Fruit fly (Drosophila melanogaster): ENCODE data around the gene CG12984.

CG12984 gene

dm6 chr3L:21014516-21014945 is 23.1 kb downstream of the CG12984 start (continued):
- TF ChIP-seq wek (GFP tag; optimal IDR thresholded peaks at IDR 0.05) = no peak
- peak; percentile 97 for TF ChIP-seq sd (tag; optimal IDR thresholded peaks at IDR 0.05)
- peak; percentile 24 for TF ChIP-seq shn (GFP tag; optimal IDR thresholded peaks at IDR 0.05)
- peak; percentile 66 for TF ChIP-seq CG12769 (tag; optimal IDR thresholded peaks at IDR 0.05)
- peak; percentile 83 for TF ChIP-seq CG3163 (GFP tag; optimal IDR thresholded peaks at IDR 0.05)
- TF ChIP-seq run (tag; optimal IDR thresholded peaks at IDR 0.05) = no peak
- TF ChIP-seq sqz (GFP tag; optimal IDR thresholded peaks at IDR 0.05) = peak; percentile 22
- TF ChIP-seq Dad (GFP tag; optimal IDR thresholded peaks at IDR 0.05) = no peak
- 0 out of 4 replicates have a peak, but pooled peaks have one; percentile 14 for TF ChIP-seq Dll (GFP tag; IDR thresholded peaks at IDR 0.05; ENCODE audit: partially characterized antibody)
- peak; percentile 66 for TF ChIP-seq Drgx (GFP tag; IDR thresholded peaks at IDR 0.05)
- TF ChIP-seq CG34422 (GFP tag; IDR thresholded peaks at IDR 0.05) = 0 out of 3 replicates have a peak, but pooled peaks have one; percentile 14
- peak; percentile 77 for TF ChIP-seq CG12155 (GFP tag; optimal IDR thresholded peaks at IDR 0.05)
- TF ChIP-seq Ets97D (GFP tag; optimal IDR thresholded peaks at IDR 0.05) = no peak
- peak; percentile 79; the same call in 2 of the 4 replicates for TF ChIP-seq chinmo (GFP tag; IDR thresholded peaks at IDR 0.05; ENCODE audit: partially characterized antibody)
- no peak for TF ChIP-seq pum (GFP tag; optimal IDR thresholded peaks at IDR 0.05)
- 0 out of 3 replicates have a peak, but pooled peaks have one; percentile 33 for TF ChIP-seq CG2199 (GFP tag; IDR thresholded peaks at IDR 0.05)
- peak; percentile 22 for TF ChIP-seq CG13894 (tag; optimal IDR thresholded peaks at IDR 0.05)
- TF ChIP-seq cg (GFP tag; optimal IDR thresholded peaks at IDR 0.05) = peak; percentile 73

dm6 chr3L:21023364-21023763 is 31.9 kb downstream of the CG12984 start:
- TF ChIP-seq zen2 (GFP tag; IDR thresholded peaks at IDR 0.05; ENCODE audit: partially characterized antibody) (peak; percentile 67; the same call in 2 of the 3 replicates), psq (GFP tag; optimal IDR thresholded peaks at IDR 0.05) (peak; percentile 74), en (GFP tag; optimal IDR thresholded peaks at IDR 0.05) (no peak), CHES-1-like (GFP tag; optimal IDR thresholded peaks at IDR 0.05) (no peak), vvl (GFP tag; IDR thresholded peaks at IDR 0.05) (no peak; the same call in 1 of the 2 replicates), cwo (GFP tag; optimal IDR thresholded peaks at IDR 0.05) (peak; percentile 9), CG6683 (GFP tag; optimal IDR thresholded peaks at IDR 0.05) (no peak), Adf1 (GFP tag; IDR thresholded peaks at IDR 0.05) (peak; percentile 22; the same call in 1 of the 2 replicates), kah (GFP tag; optimal IDR thresholded peaks at IDR 0.05) (no peak), CG7786 (GFP tag; optimal IDR thresholded peaks at IDR 0.05) (no peak), E2f2 (GFP tag; IDR thresholded peaks at IDR 0.05) (no peak), Vsx1 (GFP tag; optimal IDR thresholded peaks at IDR 0.05) (no peak), CG31365 (tag; optimal IDR thresholded peaks at IDR 0.05) (no peak), Deaf1 (tag; optimal IDR thresholded peaks at IDR 0.05) (peak; percentile 78), crol (GFP tag; IDR thresholded peaks at IDR 0.05) (peak; percentile 96), CG30403 (GFP tag; optimal IDR thresholded peaks at IDR 0.05) (no peak), pros (GFP tag; optimal IDR thresholded peaks at IDR 0.05) (peak; percentile 34), CG6854 (GFP tag; optimal IDR thresholded peaks at IDR 0.05) (peak; percentile 20), h (optimal IDR thresholded peaks at IDR 0.05) (no peak), nerfin-1 (tag; optimal IDR thresholded peaks at IDR 0.05) (no peak), CG10565 (GFP tag; optimal IDR thresholded peaks at IDR 0.05) (no peak), CG1832 (GFP tag; optimal IDR thresholded peaks at IDR 0.05) (peak; percentile 63), Med (GFP tag) (peak; percentile 52), sd (tag; optimal IDR thresholded peaks at IDR 0.05) (peak; percentile 46), CG16813 (GFP tag; IDR thresholded peaks at IDR 0.05; ENCODE audit: partially characterized antibody) (no peak), CG34422 (GFP tag; IDR thresholded peaks at IDR 0.05) (peak; percentile 14; the same call in 1 of the 3 replicates), CG32772 (GFP tag; IDR thresholded peaks at IDR 0.05) (no peak), sens (GFP tag) (peak; percentile 41), otp (GFP tag; IDR thresholded peaks at IDR 0.05) (no peak), Optix (GFP tag; IDR thresholded peaks at IDR 0.05) (no peak), z (GFP tag; IDR thresholded peaks at IDR 0.05) (0 out of 3 replicates have a peak, but pooled peaks have one; percentile 38), CG10321 (GFP tag; IDR thresholded peaks at IDR 0.05) (peak; percentile 45; the same call in 1 of the 2 replicates), Asciz (GFP tag; optimal IDR thresholded peaks at IDR 0.05) (no peak), abd-A (tag; optimal IDR thresholded peaks at IDR 0.05) (peak; percentile 10)
